Worm (Caenorhabditis elegans) whole organism, L1 larva: ENCODE measurements around the gene spig-9.

Experiments
- C04F5.9 ChIP-seq: sonication (generic microtip); optimal IDR thresholded peaks from 2 replicates; lab custom pipeline; 2016; ENCODE audit warnings: missing genetic modification characterization, missing compliant biosample characterization
- C16A3.4 ChIP-seq: fragments of 150-350 bp; optimal IDR thresholded peaks from 2 replicates; lab custom pipeline; 2014; ENCODE audit warnings: missing biosample characterization, missing genetic modification characterization
- F16B12.6 ChIP-seq: fragments of 150-350 bp; optimal IDR thresholded peaks from 2 replicates; lab custom pipeline; 2014; ENCODE audit warnings: missing biosample characterization, missing genetic modification characterization
- alr-1 ChIP-seq: fragments of 200-800 bp; sonication (Bioruptor generic); optimal IDR thresholded peaks from 2 replicates; lab custom pipeline; 2018; ENCODE audit warnings: borderline replicate concordance, mild to moderate bottlenecking, missing genetic modification characterization, missing compliant biosample characterization
- ceh-63 ChIP-seq: fragments of 200-800 bp; sonication (Bioruptor generic); optimal IDR thresholded peaks from 2 replicates; lab custom pipeline; 2018; ENCODE audit warnings: mild to moderate bottlenecking, missing genetic modification characterization, missing compliant biosample characterization
- ceh-8 ChIP-seq: fragments of 200-800 bp; sonication (Bioruptor generic); optimal IDR thresholded peaks from 2 replicates; lab custom pipeline; 2018; ENCODE audit warnings: mild to moderate bottlenecking, missing genetic modification characterization, moderate library complexity, missing compliant biosample characterization
- ceh-90 ChIP-seq: sonication (generic microtip); optimal IDR thresholded peaks from 2 replicates; lab custom pipeline; 2016; ENCODE audit warnings: missing genetic modification characterization, missing compliant biosample characterization
- dsc-1 ChIP-seq: sonication (generic microtip); optimal IDR thresholded peaks from 2 replicates; lab custom pipeline; 2016; ENCODE audit warnings: mild to moderate bottlenecking, missing genetic modification characterization, missing compliant biosample characterization
- egl-13 ChIP-seq: sonication (generic microtip); optimal IDR thresholded peaks from 2 replicates; lab custom pipeline; 2016; ENCODE audit warnings: missing genotype, missing genetic modification reagents, missing genetic modification characterization, missing compliant biosample characterization
- elt-2 ChIP-seq: sonication (generic microtip); optimal IDR thresholded peaks from 2 replicates; lab custom pipeline; 2016; ENCODE audit warnings: missing genetic modification characterization, mild to moderate bottlenecking, inconsistent platforms, missing compliant biosample characterization, missing genetic modification reagents
- elt-3 ChIP-seq, 6 experiments: fragments of 150-350 bp in 1 of 6; sonication (generic microtip); optimal IDR thresholded peaks; 2 replicates each; lab custom pipeline; 2017 to 2018; ENCODE audit warnings: missing biosample characterization in 6 of 6, missing genetic modification characterization in 6 of 6, inconsistent platforms in 1 of 6
- ets-5 ChIP-seq: fragments of 200-800 bp; sonication (Bioruptor generic); IDR thresholded peaks from 2 replicates; pipeline ENCODE4 v1.3.6; 2022; ENCODE audit warnings: missing genetic modification characterization, missing compliant biosample characterization
- fkh-4 ChIP-seq: sonication (generic microtip); optimal IDR thresholded peaks from 2 replicates; lab custom pipeline; 2016; ENCODE audit warnings: missing compliant biosample characterization, missing genetic modification characterization, borderline replicate concordance
- fkh-8 ChIP-seq: sonication (generic microtip); optimal IDR thresholded peaks from 2 replicates; lab custom pipeline; 2016; ENCODE audit warnings: mild to moderate bottlenecking, missing genetic modification characterization, missing compliant biosample characterization
- fos-1 ChIP-seq: fragments of 150-350 bp; optimal IDR thresholded peaks from 2 replicates; lab custom pipeline; 2014; ENCODE audit warnings: missing biosample characterization, missing genetic modification characterization
- hlh-4 ChIP-seq: sonication (generic microtip); optimal IDR thresholded peaks from 2 replicates; lab custom pipeline; 2016; ENCODE audit warnings: mild to moderate bottlenecking, missing genetic modification characterization, missing compliant biosample characterization
- hpl-2 ChIP-seq: fragments of 150-350 bp; optimal IDR thresholded peaks from 2 replicates; lab custom pipeline; 2014; ENCODE audit warnings: missing biosample characterization, missing genetic modification reagents, missing genetic modification characterization
- jun-1 ChIP-seq: fragments of 150-350 bp; optimal IDR thresholded peaks from 2 replicates; lab custom pipeline; 2014; ENCODE audit warnings: missing biosample characterization, missing genetic modification reagents, missing genetic modification characterization
- lin-14 ChIP-seq: fragments of 200-800 bp; sonication (Bioruptor generic); optimal IDR thresholded peaks from 2 replicates; lab custom pipeline; 2018; ENCODE audit warnings: mild to moderate bottlenecking, missing genetic modification characterization, moderate library complexity, missing compliant biosample characterization
- lin-15B ChIP-seq: fragments of 150-350 bp; sonication (generic microtip); optimal IDR thresholded peaks from 3 replicates; lab custom pipeline; 2014; ENCODE audit warnings: missing biosample characterization, missing genetic modification characterization
- lin-35 ChIP-seq, 2 experiments: fragments of 150-350 bp; optimal IDR thresholded peaks; 2 replicates each; lab custom pipeline; 2014; ENCODE audit warnings: missing biosample characterization in 2 of 2, missing genetic modification characterization in 2 of 2, missing genetic modification reagents in 2 of 2
- lin-39 ChIP-seq: fragments of 150-350 bp; optimal IDR thresholded peaks from 2 replicates; lab custom pipeline; 2014; ENCODE audit warnings: missing biosample characterization, missing genetic modification reagents, missing genetic modification characterization
- lir-3 ChIP-seq: sonication (generic microtip); optimal IDR thresholded peaks from 2 replicates; lab custom pipeline; 2016; ENCODE audit warnings: mild to moderate bottlenecking, missing genetic modification characterization, moderate library complexity, missing compliant biosample characterization; ENCODE audit not compliant: poor library complexity
- lsy-2 ChIP-seq, 2 experiments: fragments of 150-350 bp; optimal IDR thresholded peaks; 2 replicates each; lab custom pipeline; 2014; ENCODE audit warnings: missing biosample characterization in 2 of 2, missing genetic modification characterization in 2 of 2
- mab-9 ChIP-seq: fragments of 200-800 bp; sonication (Bioruptor generic); IDR thresholded peaks from 2 replicates; pipeline ENCODE4 v1.3.6; 2022; ENCODE audit warnings: missing genetic modification reagents, missing genetic modification characterization, missing compliant biosample characterization
- mdl-1 ChIP-seq, 2 experiments: fragments of 150-350 bp; optimal IDR thresholded peaks; 2 replicates each; lab custom pipeline; 2014 to 2017; ENCODE audit warnings: missing biosample characterization in 2 of 2, missing genetic modification characterization in 2 of 2, inconsistent platforms in 1 of 2
- mef-2 ChIP-seq: fragments of 150-350 bp; optimal IDR thresholded peaks from 2 replicates; lab custom pipeline; 2014; ENCODE audit warnings: missing biosample characterization, missing genetic modification characterization
- nhr-11 ChIP-seq: fragments of 150-350 bp; optimal IDR thresholded peaks from 2 replicates; lab custom pipeline; 2014; ENCODE audit warnings: missing biosample characterization, missing genetic modification characterization
- nhr-19 ChIP-seq: fragments of 200-800 bp; sonication (Bioruptor generic); conservative IDR thresholded peaks from 2 replicates; pipeline ENCODE4 v1.3.6; 2022; ENCODE audit warnings: missing genetic modification characterization, missing compliant biosample characterization
- nhr-71 ChIP-seq: sonication (generic microtip); optimal IDR thresholded peaks from 2 replicates; lab custom pipeline; 2016; ENCODE audit warnings: mild to moderate bottlenecking, missing genetic modification characterization, moderate library complexity, missing compliant biosample characterization
- nhr-76 ChIP-seq: sonication (generic microtip); optimal IDR thresholded peaks from 2 replicates; lab custom pipeline; 2017; ENCODE audit warnings: missing biosample characterization, missing genetic modification characterization
- nhr-84 ChIP-seq: sonication (generic microtip); optimal IDR thresholded peaks from 2 replicates; lab custom pipeline; 2017; ENCODE audit warnings: missing biosample characterization, missing genetic modification characterization
- nhr-85 ChIP-seq: sonication (generic microtip); peaks from one replicate; lab custom pipeline; 2016; ENCODE audit warnings: missing genetic modification characterization, inconsistent platforms, missing compliant biosample characterization
- nhr-90 ChIP-seq: sonication (generic microtip); optimal IDR thresholded peaks from 2 replicates; lab custom pipeline; 2016; ENCODE audit warnings: mild to moderate bottlenecking, missing genetic modification characterization, missing compliant biosample characterization; ENCODE audit not compliant: poor library complexity
- pag-3 ChIP-seq: sonication (generic microtip); optimal IDR thresholded peaks from 2 replicates; lab custom pipeline; 2017; ENCODE audit warnings: missing genetic modification characterization, mild to moderate bottlenecking, missing compliant biosample characterization, antibody characterized with exemption, borderline replicate concordance; ENCODE audit not compliant: insufficient read depth
- pqm-1 ChIP-seq: sonication (generic microtip); optimal IDR thresholded peaks from 3 replicates; lab custom pipeline; 2017; ENCODE audit warnings: missing biosample characterization, missing genetic modification characterization
- rnt-1 ChIP-seq: sonication (generic microtip); optimal IDR thresholded peaks from 2 replicates; lab custom pipeline; 2016; ENCODE audit warnings: mild to moderate bottlenecking, missing genetic modification characterization, moderate library complexity, missing compliant biosample characterization
- snpc-4 ChIP-seq: fragments of 150-350 bp; optimal IDR thresholded peaks from 2 replicates; lab custom pipeline; 2014; ENCODE audit warnings: missing biosample characterization, missing genetic modification characterization
- snu-23 ChIP-seq: sonication (generic microtip); optimal IDR thresholded peaks from 2 replicates; lab custom pipeline; 2016; ENCODE audit warnings: missing genetic modification characterization, missing compliant biosample characterization
- sptf-1 ChIP-seq: fragments of 150-350 bp; optimal IDR thresholded peaks from 2 replicates; lab custom pipeline; 2014; ENCODE audit warnings: missing biosample characterization, missing genetic modification characterization
- sup-37 ChIP-seq: fragments of 200-800 bp; sonication (Bioruptor generic); optimal IDR thresholded peaks from 2 replicates; lab custom pipeline; 2018; ENCODE audit warnings: mild to moderate bottlenecking, missing genetic modification characterization, missing compliant biosample characterization
- swsn-7 ChIP-seq: sonication (generic microtip); optimal IDR thresholded peaks from 2 replicates; lab custom pipeline; 2016; ENCODE audit warnings: missing genetic modification characterization, missing compliant biosample characterization
- tbx-2 ChIP-seq: sonication (generic microtip); optimal IDR thresholded peaks from 2 replicates; lab custom pipeline; 2016; ENCODE audit warnings: missing genetic modification characterization, missing compliant biosample characterization
- unc-130 ChIP-seq: fragments of 150-350 bp; optimal IDR thresholded peaks from 2 replicates; lab custom pipeline; 2017; ENCODE audit warnings: missing biosample characterization, missing genetic modification characterization, inconsistent platforms
- unc-30 ChIP-seq: sonication (generic microtip); optimal IDR thresholded peaks from 2 replicates; lab custom pipeline; 2017; ENCODE audit warnings: missing biosample characterization, missing genetic modification characterization
- unc-86 ChIP-seq: sonication (generic microtip); optimal IDR thresholded peaks from 2 replicates; lab custom pipeline; 2016; ENCODE audit warnings: missing genetic modification characterization, missing compliant biosample characterization
- vab-15 ChIP-seq: sonication (generic microtip); optimal IDR thresholded peaks from 2 replicates; lab custom pipeline; 2017; ENCODE audit warnings: missing genotype, mild to moderate bottlenecking, missing genetic modification characterization, missing compliant biosample characterization
- xbp-1 ChIP-seq: sonication (generic microtip); optimal IDR thresholded peaks from 2 replicates; lab custom pipeline; 2016; ENCODE audit warnings: missing genetic modification characterization, missing compliant biosample characterization
- zag-1 ChIP-seq: fragments of 150-350 bp; optimal IDR thresholded peaks from 2 replicates; lab custom pipeline; 2014; ENCODE audit warnings: missing biosample characterization, missing genetic modification characterization
- zip-4 ChIP-seq: fragments of 200-800 bp; sonication (Bioruptor generic); optimal IDR thresholded peaks from 2 replicates; lab custom pipeline; 2018; ENCODE audit warnings: mild to moderate bottlenecking, missing genetic modification characterization, moderate library complexity, missing compliant biosample characterization
- ztf-11 ChIP-seq, 2 experiments: sonication (generic microtip); optimal IDR thresholded peaks; 2 replicates each; lab custom pipeline; 2016 to 2017; ENCODE audit warnings: missing genetic modification characterization in 2 of 2, missing biosample characterization in 1 of 2, missing compliant biosample characterization in 1 of 2
- ztf-4 ChIP-seq: fragments of 150-350 bp; optimal IDR thresholded peaks from 2 replicates; lab custom pipeline; 2014; ENCODE audit warnings: missing biosample characterization, missing genetic modification characterization

spig-9 gene

DNA sequence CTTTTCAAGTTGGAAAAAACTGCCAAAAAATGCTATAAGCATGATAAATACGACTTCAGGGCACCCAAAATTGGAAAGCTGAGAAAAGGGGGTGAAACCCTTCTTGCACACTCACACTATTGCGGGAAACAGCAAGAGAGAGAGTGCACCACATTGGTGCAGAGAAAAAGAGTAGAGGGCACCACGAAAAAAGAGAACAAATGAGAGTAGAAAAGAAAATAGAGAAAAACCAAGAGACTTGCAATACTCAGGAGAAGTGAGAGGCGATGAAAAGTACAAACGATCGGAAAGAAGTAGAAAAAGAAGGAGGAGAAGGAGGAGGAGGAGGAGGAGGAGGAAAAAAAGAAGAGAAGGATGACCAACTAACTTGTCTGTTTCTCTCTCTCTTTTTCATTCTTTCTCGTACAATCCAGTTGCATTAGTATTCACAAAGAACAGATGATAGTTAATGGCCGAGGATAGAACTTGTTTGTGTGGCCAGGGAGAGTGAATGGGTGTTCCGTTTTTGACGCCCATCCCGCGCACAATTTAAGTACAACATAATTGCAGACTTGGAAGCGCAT is 43.6 kb upstream of the spig-9 start:
- peak; percentile 89 for TF ChIP-seq nhr-85 (tag; lab: Kevin White, UChicago)
- no peak for TF ChIP-seq unc-30
- TF ChIP-seq tbx-2 (tag; lab: Kevin White, UChicago) = peak; percentile 27
- TF ChIP-seq rnt-1 (tag; lab: Kevin White, UChicago) = peak; percentile 72
- TF ChIP-seq lsy-2 (tag; optimal IDR thresholded peaks at IDR 0.05; lab: Kevin White, UChicago) = peak; percentile 52 to 83
- no peak for TF ChIP-seq pqm-1 (tag; lab: Kevin White, UChicago)
- TF ChIP-seq xbp-1 = peak; percentile 2
- TF ChIP-seq dsc-1 (tag; lab: Kevin White, UChicago) = peak; percentile 16
- no peak for TF ChIP-seq C04F5.9 (tag; lab: Kevin White, UChicago)
- TF ChIP-seq snpc-4 = no peak
- no peak for TF ChIP-seq lin-39
- no peak for TF ChIP-seq fkh-4 (tag; lab: Kevin White, UChicago)
- TF ChIP-seq lin-35 (GFP tag; optimal IDR thresholded peaks at IDR 0.05; lab: Kevin White, UChicago) = peak in 1 of 2 experiments; percentile 61
- no peak for TF ChIP-seq sptf-1
- TF ChIP-seq elt-2 (tag; lab: Kevin White, UChicago) = peak; percentile 1
- no peak for TF ChIP-seq pag-3 (tag; lab: Kevin White, UChicago)
- no peak for TF ChIP-seq nhr-84 (tag; lab: Kevin White, UChicago)
- TF ChIP-seq mdl-1 (tag; optimal IDR thresholded peaks at IDR 0.05; lab: Kevin White, UChicago) = peak in 1 of 2 experiments; percentile 73
- peak; percentile 82 for TF ChIP-seq nhr-71 (tag; lab: Kevin White, UChicago)
- no peak for TF ChIP-seq nhr-11 (tag; lab: Kevin White, UChicago)
- no peak for TF ChIP-seq sup-37
- peak; percentile 94 for TF ChIP-seq lin-14
- peak; percentile 34 for TF ChIP-seq egl-13 (tag; lab: Kevin White, UChicago)
- TF ChIP-seq vab-15 (tag; lab: Kevin White, UChicago) = no peak
- TF ChIP-seq snu-23 (GFP tag; lab: Kevin White, UChicago) = peak; percentile 62
- TF ChIP-seq unc-86 (tag; lab: Kevin White, UChicago) = peak; percentile 47
- TF ChIP-seq hpl-2 (GFP tag; lab: Kevin White, UChicago) = no peak
- TF ChIP-seq zip-4 (GFP tag; lab: Kevin White, UChicago) = no peak
- TF ChIP-seq ceh-63 (GFP tag; lab: Kevin White, UChicago) = no peak
- TF ChIP-seq hlh-4 (tag; lab: Kevin White, UChicago) = no peak
- TF ChIP-seq fkh-8 (tag; lab: Kevin White, UChicago) = peak; percentile 79
- TF ChIP-seq F16B12.6 = no peak
- peak; percentile 19 for TF ChIP-seq lin-15B (tag; lab: Kevin White, UChicago)
- TF ChIP-seq ceh-90 = no peak
- TF ChIP-seq ztf-11 (tag; optimal IDR thresholded peaks at IDR 0.05; lab: Kevin White, UChicago) = no peak
- TF ChIP-seq nhr-76 (tag; lab: Kevin White, UChicago) = no peak
- TF ChIP-seq swsn-7 = peak; percentile 50
- no peak for TF ChIP-seq ets-5
- peak; percentile 52 for TF ChIP-seq lir-3 (tag; lab: Kevin White, UChicago)
- TF ChIP-seq jun-1 (tag; lab: Kevin White, UChicago) = peak; percentile 67
- TF ChIP-seq unc-130 (tag; lab: Kevin White, UChicago) = no peak
- peak; percentile 50 for TF ChIP-seq nhr-19
- no peak for TF ChIP-seq alr-1 (tag; lab: Kevin White, UChicago)
- TF ChIP-seq mab-9 (GFP tag; lab: Robert Waterston, UW) = no peak
- TF ChIP-seq elt-3 (tag; optimal IDR thresholded peaks at IDR 0.05; lab: Kevin White, UChicago) = no peak
- TF ChIP-seq ztf-4 (tag; lab: Kevin White, UChicago) = peak; percentile 32
- TF ChIP-seq zag-1 (tag; lab: Kevin White, UChicago) = no peak
- peak; percentile 38 for TF ChIP-seq nhr-90 (tag; lab: Kevin White, UChicago)
- peak; percentile 76 for TF ChIP-seq fos-1 (tag; lab: Kevin White, UChicago)
- TF ChIP-seq C16A3.4 = peak; percentile 43
- no peak for TF ChIP-seq mef-2 (tag; lab: Kevin White, UChicago)
- peak; percentile 80 for TF ChIP-seq ceh-8 (GFP tag; lab: Kevin White, UChicago)
